Worm (Caenorhabditis elegans): ENCODE results near the gene C55C3.8.

ce11 chrIV:5662886-5663285, 27.9 kb upstream of the C55C3.8 start:
- TF ChIP-seq pha-4 (tag; optimal IDR thresholded peaks at IDR 0.05) (no peak), nhr-76 (tag; optimal IDR thresholded peaks at IDR 0.05) (no peak), elt-1 (tag; optimal IDR thresholded peaks at IDR 0.05; ENCODE audit: borderline replicate concordance, insufficient read depth) (no peak), unc-120 (tag; optimal IDR thresholded peaks at IDR 0.05; ENCODE audit: poor library complexity, severe bottlenecking) (no peak), ztf-11 (tag; optimal IDR thresholded peaks at IDR 0.05) (no peak), nhr-12 (tag; optimal IDR thresholded peaks at IDR 0.05) (no peak), lin-13 (tag; optimal IDR thresholded peaks at IDR 0.05) (no peak), lsy-2 (tag; optimal IDR thresholded peaks at IDR 0.05) (no peak), elt-3 (tag; optimal IDR thresholded peaks at IDR 0.05) (no peak)
